Fruit fly (Drosophila melanogaster) Kc167 (cell line): ENCODE data around the gene Acp76A.

ENCODE experiments used
- Myc ChIP-seq: fragments of >200 bp; optimal IDR thresholded peaks from 2 replicates; lab custom pipeline; 2017; ENCODE audit warnings: missing external identifiers
- Sin3A ChIP-seq: fragments of >200 bp; optimal IDR thresholded peaks from 2 replicates; lab custom pipeline; 2018; ENCODE audit warnings: missing external identifiers
- h ChIP-seq: fragments of >200 bp; optimal IDR thresholded peaks from 3 replicates; lab custom pipeline; 2018; ENCODE audit warnings: missing external identifiers
- insv ChIP-seq: fragments of >200 bp; optimal IDR thresholded peaks from 3 replicates; lab custom pipeline; 2018; ENCODE audit warnings: missing external identifiers
- psq ChIP-seq: fragments of >200 bp; optimal IDR thresholded peaks from 2 replicates; lab custom pipeline; 2017; ENCODE audit warnings: missing external identifiers
- ttk ChIP-seq: sonication (Bioruptor generic); optimal IDR thresholded peaks from 2 replicates; lab custom pipeline; 2017; ENCODE audit warnings: missing external identifiers

Acp76A gene

dm6 chr3L:19072177-19072603 lies 20.4 kb upstream of the Acp76A start:
- TF ChIP-seq ttk (lab: Kevin White, UChicago) (no peak), h (lab: Kevin White, UChicago) (no peak), Sin3A (no peak), insv (lab: Kevin White, UChicago) (no peak), psq (lab: Kevin White, UChicago) (no peak), Myc (lab: Kevin White, UChicago) (no peak)

dm6 chr3L:19071173-19071844 lies 19.5 kb upstream of the Acp76A start:
- TF ChIP-seq h (lab: Kevin White, UChicago) (no peak), ttk (lab: Kevin White, UChicago) (no peak)

dm6 chr3L:19063410-19063752 lies 11.6 kb upstream of the Acp76A start:
- no peak for TF ChIP-seq ttk (lab: Kevin White, UChicago)

dm6 chr3L:19062472-19063409 lies 10.9 kb upstream of the Acp76A start, which contains the start of the genes Ugt316A1 and Sfxn2:
Gene Ugt316A1, minus strand, starts transcription at chr3L:19062816.
Gene Sfxn2, plus strand, starts transcription at chr3L:19063165.
- no peak for TF ChIP-seq ttk (lab: Kevin White, UChicago)

dm6 chr3L:19058824-19059223 lies 7.0 kb upstream of the Acp76A start:
- TF ChIP-seq ttk (lab: Kevin White, UChicago) (no peak), insv (lab: Kevin White, UChicago) (no peak), h (lab: Kevin White, UChicago) (no peak), Myc (lab: Kevin White, UChicago) (no peak), Sin3A (no peak), psq (lab: Kevin White, UChicago) (no peak)

- no peak for TF ChIP-seq psq (lab: Kevin White, UChicago)
- no peak for TF ChIP-seq Myc (lab: Kevin White, UChicago)
- TF ChIP-seq insv (lab: Kevin White, UChicago) = no peak
- TF ChIP-seq h (lab: Kevin White, UChicago) = no peak
- TF ChIP-seq Sin3A = no peak
- no peak for TF ChIP-seq ttk (lab: Kevin White, UChicago)
These were observed 5.1 kb upstream of the Acp76A start for dm6 chr3L:19056857-19057324.

- TF ChIP-seq psq (lab: Kevin White, UChicago) = no peak
- no peak for TF ChIP-seq insv (lab: Kevin White, UChicago)
These were observed 3.2 kb upstream of the Acp76A start for dm6 chr3L:19055064-19055463.

dm6 chr3L:19054266-19054665 lies 2.4 kb upstream of the Acp76A start:
- no peak for TF ChIP-seq Myc (lab: Kevin White, UChicago)
- TF ChIP-seq psq (lab: Kevin White, UChicago) = no peak
- no peak for TF ChIP-seq insv (lab: Kevin White, UChicago)
- TF ChIP-seq h (lab: Kevin White, UChicago) = no peak
- TF ChIP-seq Sin3A = no peak
- TF ChIP-seq ttk (lab: Kevin White, UChicago) = no peak

- TF ChIP-seq h (lab: Kevin White, UChicago) (no peak), psq (lab: Kevin White, UChicago) (no peak), Myc (lab: Kevin White, UChicago) (no peak), ttk (lab: Kevin White, UChicago) (no peak), insv (lab: Kevin White, UChicago) (no peak), Sin3A (no peak)
These were observed 1.6 kb upstream of the Acp76A start, which contains the start of gene CG43407 for dm6 chr3L:19053339-19053818. Gene CG43407, minus strand, starts transcription at chr3L:19053389.

- no peak for TF ChIP-seq insv (lab: Kevin White, UChicago)
These were observed 1.9 kb downstream of the Acp76A start for dm6 chr3L:19049669-19050510.

- TF ChIP-seq ttk (lab: Kevin White, UChicago) (no peak), psq (lab: Kevin White, UChicago) (no peak), Sin3A (no peak), h (lab: Kevin White, UChicago) (no peak), Myc (lab: Kevin White, UChicago) (no peak), insv (lab: Kevin White, UChicago) (no peak)
These were observed 3.1 kb downstream of the Acp76A start for dm6 chr3L:19048761-19049160.

- no peak for TF ChIP-seq psq (lab: Kevin White, UChicago)
- no peak for TF ChIP-seq ttk (lab: Kevin White, UChicago)
- no peak for TF ChIP-seq Myc (lab: Kevin White, UChicago)
- TF ChIP-seq h (lab: Kevin White, UChicago) = no peak
- TF ChIP-seq insv (lab: Kevin White, UChicago) = no peak
- TF ChIP-seq Sin3A = no peak
These were observed 3.6 kb downstream of the Acp76A start for dm6 chr3L:19048257-19048656.
